Worm (Caenorhabditis elegans) whole organism, L3 larva: ENCODE data around the gene baf-1.

Source experiments
- ama-1 ChIP-seq: fragments of 150-350 bp; optimal IDR thresholded peaks from 2 replicates; lab custom pipeline; 2018
- ceh-82 ChIP-seq: fragments of 150-350 bp; optimal IDR thresholded peaks from 2 replicates; lab custom pipeline; 2014; ENCODE audit warnings: missing biosample characterization, missing genetic modification characterization
- elt-1 ChIP-seq: fragments of 150-350 bp; optimal IDR thresholded peaks from 2 replicates; lab custom pipeline; 2014; ENCODE audit warnings: missing biosample characterization, missing genetic modification characterization
- eor-1 ChIP-seq, 2 experiments: fragments of 150-350 bp; optimal IDR thresholded peaks; 2 replicates each; lab custom pipeline; 2014 to 2018; ENCODE audit warnings: missing biosample characterization in 2 of 2, missing genetic modification characterization in 2 of 2
- hmg-11 ChIP-seq: sonication (generic microtip); optimal IDR thresholded peaks from 2 replicates; lab custom pipeline; 2016; ENCODE audit warnings: missing genetic modification characterization, missing compliant biosample characterization
- nhr-237 ChIP-seq: fragments of 150-350 bp; optimal IDR thresholded peaks from 2 replicates; lab custom pipeline; 2014; ENCODE audit warnings: missing biosample characterization, missing genetic modification characterization
- nhr-25 ChIP-seq: sonication (generic microtip); optimal IDR thresholded peaks from 2 replicates; lab custom pipeline; 2017; ENCODE audit warnings: missing biosample characterization, missing genetic modification characterization
- nhr-28 ChIP-seq: fragments of 150-350 bp; optimal IDR thresholded peaks from 2 replicates; lab custom pipeline; 2014; ENCODE audit warnings: missing biosample characterization, missing genetic modification characterization
- pha-4 ChIP-seq: fragments of 150-350 bp; optimal IDR thresholded peaks from 2 replicates; lab custom pipeline; 2014; ENCODE audit warnings: missing biosample characterization, missing genetic modification reagents, missing genetic modification characterization
- pqm-1 ChIP-seq: fragments of 150-350 bp; optimal IDR thresholded peaks from 2 replicates; lab custom pipeline; 2017; ENCODE audit warnings: missing biosample characterization, missing genetic modification characterization, inconsistent platforms

DNA sequence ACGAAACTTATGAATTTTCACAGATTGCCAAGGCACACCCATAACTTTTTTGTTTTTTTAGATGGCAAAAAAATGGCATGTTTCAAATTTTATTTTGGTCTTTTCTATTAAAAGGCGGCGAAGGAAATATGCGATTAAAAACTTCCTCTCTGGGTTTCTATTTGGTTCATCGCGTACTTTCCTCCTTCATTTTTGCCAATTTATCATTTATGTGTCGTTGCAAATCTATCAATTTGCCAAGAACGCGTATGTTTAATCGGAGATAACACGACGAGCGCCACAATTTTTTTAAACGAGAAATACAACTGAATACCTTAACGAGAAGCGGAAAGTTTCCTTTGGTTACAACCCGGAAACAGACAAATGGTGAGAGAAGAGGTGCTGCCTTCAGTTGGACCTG is 5.2 kb downstream of the baf-1 start:
- TF ChIP-seq elt-1 (tag; lab: Kevin White, UChicago): no peak
- no peak for TF ChIP-seq nhr-237 (tag; lab: Kevin White, UChicago)
- no peak for TF ChIP-seq nhr-28 (tag; lab: Kevin White, UChicago)
- no peak for TF ChIP-seq hmg-11
- no peak for TF ChIP-seq eor-1 (tag; optimal IDR thresholded peaks at IDR 0.05; lab: Kevin White, UChicago)
- TF ChIP-seq pqm-1 (tag; lab: Kevin White, UChicago): no peak
- no peak for TF ChIP-seq nhr-25
- no peak for TF ChIP-seq ama-1 (lab: Kevin White, UChicago)
- no peak for TF ChIP-seq pha-4 (tag; lab: Kevin White, UChicago)
- TF ChIP-seq ceh-82: no peak
